Fruit fly (Drosophila melanogaster): ENCODE measurements around the gene CG14710.
A peak's percentile ranks its signal among the peaks of the same experiment; 100 is the strongest.

CG14710 gene

dm6 chr3R:11656614-11657216 is 36.8 kb downstream of the CG14710 start (continued):
- TF ChIP-seq Sry-δ (GFP tag; optimal IDR thresholded peaks at IDR 0.05) (peak; percentile 57), CG34422 (GFP tag; IDR thresholded peaks at IDR 0.05) (peak; percentile 97), Bgb (GFP tag; IDR thresholded peaks at IDR 0.05; ENCODE audit: partially characterized antibody) (no peak), ERR (GFP tag; optimal IDR thresholded peaks at IDR 0.05) (peak; percentile 91), CG6854 (GFP tag; optimal IDR thresholded peaks at IDR 0.05) (peak; percentile 91), CG17385 (GFP tag; optimal IDR thresholded peaks at IDR 0.05) (peak; percentile 94), CG9797 (GFP tag; optimal IDR thresholded peaks at IDR 0.05) (peak; percentile 18), Rx (GFP tag; IDR thresholded peaks at IDR 0.05) (peak; percentile 84), CG16779 (GFP tag; IDR thresholded peaks at IDR 0.05) (peak; percentile 95), CkIIα-i1 (GFP tag; IDR thresholded peaks at IDR 0.05) (peak; percentile 80), CG11560 (tag; IDR thresholded peaks at IDR 0.05) (peak; percentile 85), CG10979 (tag; optimal IDR thresholded peaks at IDR 0.05) (peak; percentile 95), sim (GFP tag; IDR thresholded peaks at IDR 0.05) (peak; percentile 90), CG4404 (GFP tag; IDR thresholded peaks at IDR 0.05) (peak; percentile 86), HmgD (GFP tag; optimal IDR thresholded peaks at IDR 0.05) (peak; percentile 75), sens-2 (GFP tag; IDR thresholded peaks at IDR 0.05) (peak; percentile 91), CG3065 (GFP tag; optimal IDR thresholded peaks at IDR 0.05) (peak; percentile 82), Side (GFP tag; optimal IDR thresholded peaks at IDR 0.05) (peak; percentile 93), CG5953 (GFP tag; IDR thresholded peaks at IDR 0.05) (peak; percentile 94), CG4820 (GFP tag; optimal IDR thresholded peaks at IDR 0.05) (peak; percentile 83), Dp (GFP tag; optimal IDR thresholded peaks at IDR 0.05) (peak; percentile 6), CG7556 (GFP tag; optimal IDR thresholded peaks at IDR 0.05) (peak; percentile 95), Atf-2 (GFP tag; optimal IDR thresholded peaks at IDR 0.05) (peak; percentile 93), CG11456 (GFP tag; IDR thresholded peaks at IDR 0.05) (peak; percentile 97), row (GFP tag; IDR thresholded peaks at IDR 0.05) (peak; percentile 97), chif (GFP tag; optimal IDR thresholded peaks at IDR 0.05) (peak; percentile 95 to 96), amos (GFP tag; IDR thresholded peaks at IDR 0.05; ENCODE audit: partially characterized antibody) (no peak), tin (GFP tag; optimal IDR thresholded peaks at IDR 0.05) (peak; percentile 95), CG1529 (GFP tag; optimal IDR thresholded peaks at IDR 0.05) (peak; percentile 93), zf30C (GFP tag; optimal IDR thresholded peaks at IDR 0.05) (peak; percentile 76), CG4730 (GFP tag; IDR thresholded peaks at IDR 0.05) (peak; percentile 95), CG13894 (tag; optimal IDR thresholded peaks at IDR 0.05) (peak; percentile 88), CG6272 (GFP tag; IDR thresholded peaks at IDR 0.05) (peak; percentile 95), NK7.1 (GFP tag; optimal IDR thresholded peaks at IDR 0.05) (peak; percentile 91), unc-4 (GFP tag; IDR thresholded peaks at IDR 0.05; ENCODE audit: partially characterized antibody) (no peak), corto (GFP tag; optimal IDR thresholded peaks at IDR 0.05) (peak; percentile 97), fd64A (GFP tag; optimal IDR thresholded peaks at IDR 0.05) (peak; percentile 92), gro (GFP tag; optimal IDR thresholded peaks at IDR 0.05) (peak; percentile 97), dati (GFP tag; IDR thresholded peaks at IDR 0.05) (peak; percentile 90), Doc2 (GFP tag; IDR thresholded peaks at IDR 0.05) (peak; percentile 82), Poxn (GFP tag; IDR thresholded peaks at IDR 0.05) (peak; percentile 95), CG11696 (GFP tag; IDR thresholded peaks at IDR 0.05) (peak; percentile 91), gce (GFP tag; IDR thresholded peaks at IDR 0.05) (peak; percentile 95), hth (optimal IDR thresholded peaks at IDR 0.05) (no peak), Antp (GFP tag; optimal IDR thresholded peaks at IDR 0.05) (peak; percentile 93), CG17612 (GFP tag; IDR thresholded peaks at IDR 0.05) (peak; percentile 94), nau (GFP tag; optimal IDR thresholded peaks at IDR 0.05) (peak; percentile 92), kay (GFP tag; optimal IDR thresholded peaks at IDR 0.05) (peak; percentile 87), gem (tag; optimal IDR thresholded peaks at IDR 0.05) (peak; percentile 98), CG7372 (GFP tag; IDR thresholded peaks at IDR 0.05) (peak; percentile 95), CG14860 (GFP tag; IDR thresholded peaks at IDR 0.05; ENCODE audit: partially characterized antibody) (no peak)
